Fruit fly (Drosophila melanogaster): ENCODE results near the gene CG6834.

Gene CG6834

dm6 chr3R:11649449-11649848, 38.5 kb downstream of the CG6834 start (continued):
- TF ChIP-seq CG18599 (GFP tag; optimal IDR thresholded peaks at IDR 0.05) (peak; percentile 95), CG6813 (GFP tag; optimal IDR thresholded peaks at IDR 0.05) (peak; percentile 93), CG4854 (GFP tag; optimal IDR thresholded peaks at IDR 0.05) (peak; percentile 95), hb (GFP tag; IDR thresholded peaks at IDR 0.05; ENCODE audit: partially characterized antibody) (no peak), GATAe (GFP tag; conservative IDR thresholded peaks at IDR 0.05) (peak; percentile 67; the same call in 1 of the 2 replicates), dysf (GFP tag; IDR thresholded peaks at IDR 0.05) (peak; percentile 98), gcm2 (GFP tag; optimal IDR thresholded peaks at IDR 0.05) (peak; percentile 96), sqz (GFP tag; optimal IDR thresholded peaks at IDR 0.05) (peak; percentile 91), CG3838 (GFP tag; optimal IDR thresholded peaks at IDR 0.05) (peak; percentile 91), cas (GFP tag; IDR thresholded peaks at IDR 0.05) (peak; percentile 94), fu2 (GFP tag; optimal IDR thresholded peaks at IDR 0.05) (peak; percentile 97), al (GFP tag; IDR thresholded peaks at IDR 0.05) (peak; percentile 97), Ptx1 (GFP tag; IDR thresholded peaks at IDR 0.05) (peak; percentile 97), CG30431 (GFP tag; optimal IDR thresholded peaks at IDR 0.05) (peak; percentile 86), CG17912 (GFP tag; optimal IDR thresholded peaks at IDR 0.05) (peak; percentile 91), B-H2 (GFP tag; optimal IDR thresholded peaks at IDR 0.05) (peak; percentile 98), CG6765 (GFP tag; optimal IDR thresholded peaks at IDR 0.05) (peak; percentile 94), Asciz (GFP tag; optimal IDR thresholded peaks at IDR 0.05) (peak; percentile 89), kni (GFP tag; optimal IDR thresholded peaks at IDR 0.05) (no peak), Mrtf (GFP tag; IDR thresholded peaks at IDR 0.05) (peak; percentile 97), oc (tag; optimal IDR thresholded peaks at IDR 0.05) (peak; percentile 93), Tbp (GFP tag; optimal IDR thresholded peaks at IDR 0.05) (no peak), knrl (GFP tag; IDR thresholded peaks at IDR 0.05; ENCODE audit: partially characterized antibody) (no peak), CG31388 (GFP tag; optimal IDR thresholded peaks at IDR 0.05) (peak; percentile 94), CG13424 (tag; optimal IDR thresholded peaks at IDR 0.05) (peak; percentile 96), CG13775 (GFP tag; optimal IDR thresholded peaks at IDR 0.05) (peak; percentile 92), Nf-YB (GFP tag; optimal IDR thresholded peaks at IDR 0.05) (peak; percentile 71), Hr51 (GFP tag; optimal IDR thresholded peaks at IDR 0.05) (peak; percentile 94 to 96), luna (GFP tag; optimal IDR thresholded peaks at IDR 0.05) (peak; percentile 97), trh (GFP tag; optimal IDR thresholded peaks at IDR 0.05) (peak; percentile 88), btn (GFP tag; optimal IDR thresholded peaks at IDR 0.05) (peak; percentile 91), pb (GFP tag; optimal IDR thresholded peaks at IDR 0.05) (peak; percentile 96), row (GFP tag; IDR thresholded peaks at IDR 0.05) (peak; percentile 97), C15 (GFP tag; IDR thresholded peaks at IDR 0.05) (peak; percentile 93), Hmx (GFP tag; optimal IDR thresholded peaks at IDR 0.05) (peak; percentile 90), Trl (optimal IDR thresholded peaks at IDR 0.05) (no peak), Trl (GFP tag; optimal IDR thresholded peaks at IDR 0.05) (peak; percentile 98), psq (GFP tag; optimal IDR thresholded peaks at IDR 0.05) (peak; percentile 78), CG10267 (tag; optimal IDR thresholded peaks at IDR 0.05) (peak; percentile 77), MTF-1 (GFP tag; optimal IDR thresholded peaks at IDR 0.05; ENCODE audit: borderline replicate concordance) (peak; percentile 89), Fer1 (GFP tag; optimal IDR thresholded peaks at IDR 0.05) (peak; percentile 94), CG9817 (tag; optimal IDR thresholded peaks at IDR 0.05) (peak; percentile 98), CG11560 (tag; IDR thresholded peaks at IDR 0.05) (peak; percentile 90), fd96Cb (tag; optimal IDR thresholded peaks at IDR 0.05) (peak; percentile 92), CG7786 (GFP tag; optimal IDR thresholded peaks at IDR 0.05) (peak; percentile 97), CG1602 (GFP tag; optimal IDR thresholded peaks at IDR 0.05) (peak; percentile 94), repo (GFP tag; optimal IDR thresholded peaks at IDR 0.05) (peak; percentile 96), Ets97D (GFP tag; optimal IDR thresholded peaks at IDR 0.05) (peak; percentile 84), tll (GFP tag; optimal IDR thresholded peaks at IDR 0.05) (no peak), Dfd (GFP tag; optimal IDR thresholded peaks at IDR 0.05) (no peak), CG9609 (GFP tag; optimal IDR thresholded peaks at IDR 0.05) (peak; percentile 96)
